Fruit fly (Drosophila melanogaster) whole organism, embryonic: ENCODE results near the gene CG13676.

Source experiments
- BEAF-32 ChIP-seq: fragments of 200-800 bp; sonication (Bioruptor generic); optimal IDR thresholded peaks from 3 replicates; lab custom pipeline; 2017; ENCODE audit warnings: missing biosample characterization, missing genetic modification characterization, mild to moderate bottlenecking, moderate library complexity, missing genetic modification reagents
- Bgb ChIP-seq: fragments of 200-800 bp; sonication (Bioruptor generic); IDR thresholded peaks from 2 replicates; pipeline ENCODE4 v1.3.6; 2022; ENCODE audit warnings: missing biosample characterization, missing genetic modification characterization; ENCODE audit not compliant: partially characterized antibody
- Blimp-1 ChIP-seq: fragments of 200-800 bp; sonication (Bioruptor generic); optimal IDR thresholded peaks from 3 replicates; lab custom pipeline; 2018; ENCODE audit warnings: missing biosample characterization, missing genetic modification characterization, mild to moderate bottlenecking, moderate library complexity, missing genetic modification reagents
- CG11247 ChIP-seq: fragments of 200-800 bp; sonication (Bioruptor generic); IDR thresholded peaks from 2 replicates; pipeline ENCODE4 v1.3.6; 2022; ENCODE audit warnings: missing biosample characterization, missing genetic modification characterization
- CG13287 ChIP-seq: fragments of 200-800 bp; sonication (Bioruptor generic); IDR thresholded peaks from 2 replicates; pipeline ENCODE4 v1.3.6; 2022; ENCODE audit warnings: missing biosample characterization, missing genetic modification characterization; ENCODE audit not compliant: partially characterized antibody
- CG13624 ChIP-seq: fragments of 200-800 bp; sonication (Bioruptor generic); optimal IDR thresholded peaks from 2 replicates; lab custom pipeline; 2016; ENCODE audit warnings: missing biosample characterization, missing genetic modification characterization
- CG14710 ChIP-seq: fragments of 200-800 bp; sonication (Bioruptor generic); optimal IDR thresholded peaks from 3 replicates; lab custom pipeline; 2019; ENCODE audit warnings: missing biosample characterization, mild to moderate bottlenecking, missing genetic modification characterization, moderate library complexity
- CG15514 ChIP-seq: fragments of 200-800 bp; sonication (Bioruptor generic); optimal IDR thresholded peaks from 3 replicates; lab custom pipeline; 2017; ENCODE audit warnings: missing biosample characterization, missing genetic modification characterization, mild to moderate bottlenecking, moderate library complexity, missing genetic modification reagents
- CG18599 ChIP-seq: fragments of 200-800 bp; sonication (Bioruptor generic); optimal IDR thresholded peaks from 3 replicates; lab custom pipeline; 2017; ENCODE audit warnings: missing biosample characterization, missing genetic modification characterization, mild to moderate bottlenecking, moderate library complexity, missing genetic modification reagents
- CG2116 ChIP-seq: fragments of 200-800 bp; sonication (Bioruptor generic); optimal IDR thresholded peaks from 3 replicates; lab custom pipeline; 2018; ENCODE audit warnings: missing biosample characterization, mild to moderate bottlenecking, missing genetic modification characterization
- CG2889 ChIP-seq: fragments of 200-800 bp; sonication (Bioruptor generic); IDR thresholded peaks from 3 replicates; pipeline ENCODE4 v1.3.6; 2022; ENCODE audit warnings: missing biosample characterization, missing genetic modification characterization
- CG30020 ChIP-seq: fragments of 200-800 bp; optimal IDR thresholded peaks from 2 replicates; lab custom pipeline; 2019; ENCODE audit warnings: missing biosample characterization, mild to moderate bottlenecking, missing genetic modification characterization, moderate library complexity
- CG31365 ChIP-seq: fragments of 200-800 bp; sonication (Bioruptor generic); optimal IDR thresholded peaks from 2 replicates; lab custom pipeline; 2018; ENCODE audit warnings: missing biosample characterization, mild to moderate bottlenecking, missing genetic modification characterization
- CG34224 ChIP-seq: fragments of 200-800 bp; sonication (Bioruptor generic); IDR thresholded peaks from 3 replicates; pipeline ENCODE4 v1.3.6; 2022; ENCODE audit warnings: missing biosample characterization, missing genetic modification characterization; ENCODE audit not compliant: partially characterized antibody
- CG42726 ChIP-seq: fragments of 200-800 bp; sonication (Bioruptor generic); IDR thresholded peaks from 2 replicates; pipeline ENCODE4 v1.3.6; 2022; ENCODE audit warnings: missing biosample characterization, missing genetic modification characterization; ENCODE audit not compliant: partially characterized antibody
- CG8290 ChIP-seq, 3 experiments: fragments of 200-800 bp; sonication (Bioruptor generic); optimal IDR thresholded peaks; 2 replicates each; lab custom pipeline; 2016 to 2019; ENCODE audit warnings: missing biosample characterization in 3 of 3, missing genetic modification characterization in 3 of 3, mild to moderate bottlenecking in 2 of 3, moderate library complexity in 1 of 3
- CG9437 ChIP-seq: fragments of 200-800 bp; sonication (Bioruptor generic); optimal IDR thresholded peaks from 2 replicates; lab custom pipeline; 2018; ENCODE audit warnings: missing biosample characterization, mild to moderate bottlenecking, missing genetic modification characterization
- CG9797 ChIP-seq: fragments of 200-800 bp; sonication (Bioruptor generic); optimal IDR thresholded peaks from 3 replicates; lab custom pipeline; 2018; ENCODE audit warnings: missing biosample characterization, mild to moderate bottlenecking, missing genetic modification characterization
- CTCF ChIP-seq: fragments of 200-800 bp; sonication (Bioruptor generic); optimal IDR thresholded peaks from 2 replicates; lab custom pipeline; 2017; ENCODE audit warnings: missing biosample characterization, mild to moderate bottlenecking, missing genetic modification characterization, moderate library complexity
- D ChIP-seq, 2 experiments: fragments of 200-800 bp in 1 of 2; fragments of >200 bp in 1 of 2; sonication (Bioruptor generic) in 1 of 2; optimal IDR thresholded peaks; 2 replicates in 1 of 2; 3 replicates in 1 of 2; lab custom pipeline; 2017; ENCODE audit warnings: mild to moderate bottlenecking in 1 of 2, missing biosample characterization in 1 of 2, missing genetic modification characterization in 1 of 2, missing genetic modification reagents in 1 of 2
- Dp ChIP-seq: fragments of 200-800 bp; sonication (Bioruptor generic); optimal IDR thresholded peaks from 2 replicates; lab custom pipeline; 2018; ENCODE audit warnings: missing biosample characterization, mild to moderate bottlenecking, missing genetic modification characterization, moderate library complexity
- Dref ChIP-seq: fragments of 200-800 bp; sonication (Bioruptor generic); IDR thresholded peaks from 2 replicates; pipeline ENCODE4 v1.3.6; 2022; ENCODE audit warnings: missing biosample characterization, missing genetic modification characterization
- HmgZ ChIP-seq: fragments of 200-800 bp; sonication (Bioruptor generic); optimal IDR thresholded peaks from 2 replicates; lab custom pipeline; 2018; ENCODE audit warnings: missing biosample characterization, mild to moderate bottlenecking, missing genetic modification characterization
- Hr78 ChIP-seq, 2 experiments: fragments of 200-800 bp in 1 of 2; fragments of >200 bp in 1 of 2; sonication (Bioruptor generic) in 1 of 2; optimal IDR thresholded peaks; 2 replicates each; lab custom pipeline; 2017 to 2019; ENCODE audit warnings: missing biosample characterization in 2 of 2, missing genetic modification characterization in 2 of 2, mild to moderate bottlenecking in 1 of 2, moderate library complexity in 1 of 2
- Lpt ChIP-seq: fragments of >200 bp; optimal IDR thresholded peaks from 2 replicates; lab custom pipeline; 2018; ENCODE audit warnings: missing biosample characterization, missing genetic modification characterization
- MESR4 ChIP-seq: fragments of 200-800 bp; sonication (Bioruptor generic); optimal IDR thresholded peaks from 2 replicates; lab custom pipeline; 2018; ENCODE audit warnings: missing biosample characterization, mild to moderate bottlenecking, missing genetic modification characterization, moderate library complexity
- Opbp ChIP-seq: fragments of 200-800 bp; sonication (Bioruptor generic); IDR thresholded peaks from 3 replicates; pipeline ENCODE4 v1.3.6; 2022; ENCODE audit warnings: missing biosample characterization, missing genetic modification characterization; ENCODE audit not compliant: partially characterized antibody
- YL-1 ChIP-seq: fragments of 200-800 bp; sonication (Bioruptor generic); optimal IDR thresholded peaks from 3 replicates; lab custom pipeline; 2017; ENCODE audit warnings: missing biosample characterization, mild to moderate bottlenecking, missing genetic modification characterization
- abd-A ChIP-seq: fragments of 200-800 bp; sonication (Bioruptor generic); optimal IDR thresholded peaks from 3 replicates; lab custom pipeline; 2019; ENCODE audit warnings: missing biosample characterization, mild to moderate bottlenecking, missing genetic modification characterization, moderate library complexity
- amos ChIP-seq: fragments of 200-800 bp; sonication (Bioruptor generic); IDR thresholded peaks from 2 replicates; pipeline ENCODE4 v1.3.6; 2022; ENCODE audit warnings: missing biosample characterization, missing genetic modification characterization; ENCODE audit not compliant: partially characterized antibody
- bab2 ChIP-seq: fragments of 200-800 bp; sonication (Bioruptor generic); optimal IDR thresholded peaks from 2 replicates; lab custom pipeline; 2016; ENCODE audit warnings: missing biosample characterization, missing genetic modification characterization
- caup ChIP-seq: fragments of 200-800 bp; sonication (Bioruptor generic); optimal IDR thresholded peaks from 3 replicates; lab custom pipeline; 2017; ENCODE audit warnings: missing biosample characterization, mild to moderate bottlenecking, missing genetic modification characterization, moderate library complexity; ENCODE audit not compliant: severe bottlenecking
- chinmo ChIP-seq: fragments of 200-800 bp; sonication (Bioruptor generic); IDR thresholded peaks from 4 replicates; pipeline ENCODE4 v1.3.6; 2022; ENCODE audit warnings: missing biosample characterization, missing genetic modification characterization; ENCODE audit not compliant: partially characterized antibody
- ewg ChIP-seq: fragments of 200-800 bp; sonication (Bioruptor generic); optimal IDR thresholded peaks from 3 replicates; lab custom pipeline; 2017; ENCODE audit warnings: mild to moderate bottlenecking, missing biosample characterization, missing genetic modification reagents, missing genetic modification characterization
- gfzf ChIP-seq: fragments of 200-800 bp; sonication (Bioruptor generic); optimal IDR thresholded peaks from 2 replicates; lab custom pipeline; 2016; ENCODE audit warnings: missing biosample characterization, mild to moderate bottlenecking, missing genetic modification characterization, moderate library complexity
- grau ChIP-seq: fragments of 200-800 bp; optimal IDR thresholded peaks from 3 replicates; lab custom pipeline; 2019; ENCODE audit warnings: missing biosample characterization, mild to moderate bottlenecking, missing genetic modification characterization, moderate library complexity
- grn ChIP-seq: fragments of 200-800 bp; sonication (Bioruptor generic); optimal IDR thresholded peaks from 3 replicates; lab custom pipeline; 2017; ENCODE audit warnings: missing biosample characterization, missing genetic modification characterization
- ken ChIP-seq: fragments of 200-800 bp; sonication (Bioruptor generic); IDR thresholded peaks from 3 replicates; pipeline ENCODE4 v1.3.6; 2022; ENCODE audit warnings: missing biosample characterization, missing genetic modification characterization
- mirr ChIP-seq: fragments of 200-800 bp; sonication (Bioruptor generic); optimal IDR thresholded peaks from 3 replicates; lab custom pipeline; 2018; ENCODE audit warnings: missing biosample characterization, mild to moderate bottlenecking, missing genetic modification characterization
- nau ChIP-seq: fragments of 200-800 bp; sonication (Bioruptor generic); optimal IDR thresholded peaks from 3 replicates; lab custom pipeline; 2017; ENCODE audit warnings: missing biosample characterization, mild to moderate bottlenecking, missing genetic modification characterization, missing genetic modification reagents
- schlank ChIP-seq: fragments of 200-800 bp; sonication (Bioruptor generic); optimal IDR thresholded peaks from 2 replicates; lab custom pipeline; 2018; ENCODE audit warnings: missing biosample characterization, mild to moderate bottlenecking, missing genetic modification characterization
- sens ChIP-seq: fragments of 200-800 bp; sonication (Bioruptor generic); peaks from one replicate; lab custom pipeline; 2016; ENCODE audit warnings: missing biosample characterization, missing genetic modification characterization
- sisA ChIP-seq: fragments of 200-800 bp; sonication (Bioruptor generic); IDR thresholded peaks from 2 replicates; pipeline ENCODE4 v1.3.6; 2022; ENCODE audit warnings: missing biosample characterization, missing genetic modification characterization
- stwl ChIP-seq: fragments of 200-800 bp; sonication (Bioruptor generic); optimal IDR thresholded peaks from 3 replicates; lab custom pipeline; 2018; ENCODE audit warnings: missing biosample characterization, mild to moderate bottlenecking, missing genetic modification characterization, moderate library complexity
- zfh1 ChIP-seq: fragments of 200-800 bp; sonication (Bioruptor generic); IDR thresholded peaks from 3 replicates; pipeline ENCODE4 v1.3.6; 2022; ENCODE audit warnings: missing biosample characterization, missing genetic modification characterization

CG13676 gene

dm6 chr3L:8180464-8181137 is 29.0 kb upstream of the CG13676 start, which contains the start of the genes mthl7 and Uxs (continued):
- TF ChIP-seq CG30020 (tag; lab: Kevin White, UChicago) (no peak), abd-A (tag; lab: Kevin White, UChicago) (no peak), grau (tag; lab: Kevin White, UChicago) (peak; percentile 15), CG9437 (GFP tag; lab: Kevin White, UChicago) (no peak), YL-1 (GFP tag; lab: Kevin White, UChicago) (peak; percentile 46), CG15514 (GFP tag; lab: Kevin White, UChicago) (peak; percentile 45), Hr78 (GFP tag; optimal IDR thresholded peaks at IDR 0.05; lab: Kevin White, UChicago) (no peak), CG14710 (tag; lab: Kevin White, UChicago) (peak; percentile 4), Dref (GFP tag; lab: Robert Waterston, UW) (peak; percentile 47), CG9797 (GFP tag; lab: Kevin White, UChicago) (peak; percentile 42), CG13624 (GFP tag; lab: Kevin White, UChicago) (no peak), grn (GFP tag; lab: Kevin White, UChicago) (peak; percentile 51), CG42726 (peak; percentile 36; the same call in 1 of the 2 replicates), nau (GFP tag; lab: Kevin White, UChicago) (no peak), CG8290 (GFP tag; optimal IDR thresholded peaks at IDR 0.05; lab: Kevin White, UChicago) (no peak), CG8290 (tag; optimal IDR thresholded peaks at IDR 0.05; lab: Kevin White, UChicago) (peak in 1 of 2 experiments; percentile 24), HmgZ (peak; percentile 9), sens (GFP tag; lab: Kevin White, UChicago) (peak; percentile 81), Opbp (0 out of 3 replicates have a peak, but pooled peaks have one; percentile 26), CG2116 (peak; percentile 25), stwl (tag; lab: Kevin White, UChicago) (peak; percentile 4), CG34224 (GFP tag; lab: Robert Waterston, UW) (peak; percentile 45; the same call in 2 of the 3 replicates), D (optimal IDR thresholded peaks at IDR 0.05; lab: Kevin White, UChicago) (no peak), D (GFP tag; optimal IDR thresholded peaks at IDR 0.05; lab: Kevin White, UChicago) (no peak), gfzf (GFP tag; lab: Kevin White, UChicago) (peak; percentile 84), chinmo (GFP tag; lab: Robert Waterston, UW) (peak; percentile 72; the same call in 1 of the 4 replicates), MESR4 (GFP tag; lab: Kevin White, UChicago) (peak; percentile 41), CG13287 (peak; percentile 67), Dp (GFP tag; lab: Kevin White, UChicago) (peak; percentile 90), Bgb (GFP tag; lab: Robert Waterston, UW) (peak; percentile 40; the same call in 1 of the 2 replicates), amos (GFP tag; lab: Robert Waterston, UW) (peak; percentile 30; the same call in 1 of the 2 replicates), BEAF-32 (peak; percentile 63)

DNA sequence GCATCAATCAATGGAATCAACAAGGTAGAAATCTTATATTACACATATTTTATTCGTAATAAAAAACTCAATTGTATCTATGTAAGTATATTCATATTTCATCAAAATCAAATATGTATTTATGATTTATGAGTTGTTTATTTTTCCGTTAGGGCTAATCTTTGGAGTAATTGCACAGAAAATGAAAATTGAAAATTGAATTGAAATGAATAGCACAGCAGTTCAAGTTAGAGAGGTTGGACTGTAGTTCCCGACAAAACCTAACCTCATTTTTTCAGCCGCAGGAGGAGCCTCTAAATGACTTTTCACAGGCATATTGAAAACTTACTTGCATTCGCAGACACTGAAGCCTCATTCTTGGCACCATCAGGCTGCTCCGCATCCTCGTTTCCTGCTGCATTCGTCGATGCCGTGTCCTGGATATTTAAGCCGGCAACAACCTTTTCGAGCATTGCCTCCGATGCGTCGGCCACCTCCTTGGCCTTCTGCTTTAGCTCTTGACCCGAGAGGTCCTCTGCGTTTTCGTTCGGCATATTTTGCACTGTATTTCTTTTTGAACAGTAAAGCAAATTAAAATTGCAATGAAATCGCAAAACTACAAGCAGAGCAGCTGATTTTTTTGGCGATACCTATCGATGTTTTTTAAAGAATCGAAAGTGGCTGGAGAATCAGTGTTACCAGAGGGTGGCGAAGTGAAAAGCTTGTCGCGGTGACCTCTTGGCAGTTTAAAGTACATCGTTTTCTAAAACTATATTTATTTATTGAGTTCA is 26.4 kb upstream of the CG13676 start, which contains the start of gene Nmt:
TSS of gene Nmt (minus strand) at position 635 of the 770 bp plus-strand sequence.
- TF ChIP-seq bab2 (GFP tag; lab: Kevin White, UChicago) (no peak), CTCF (GFP tag; lab: Kevin White, UChicago) (no peak), zfh1 (GFP tag; lab: Robert Waterston, UW) (no peak), CG18599 (GFP tag; lab: Kevin White, UChicago) (no peak), Blimp-1 (GFP tag; lab: Kevin White, UChicago) (peak; percentile 16), CG11247 (GFP tag; lab: Robert Waterston, UW) (no peak), CG2889 (GFP tag; lab: Robert Waterston, UW) (0 out of 3 replicates have a peak, but pooled peaks have one; percentile 33), schlank (tag; lab: Kevin White, UChicago) (no peak), Lpt (GFP tag; lab: Kevin White, UChicago) (no peak), CG31365 (tag; lab: Kevin White, UChicago) (no peak), ken (GFP tag; lab: Robert Waterston, UW) (no peak), sisA (GFP tag; lab: Robert Waterston, UW) (peak; percentile 43), mirr (GFP tag; lab: Kevin White, UChicago) (no peak), caup (GFP tag; lab: Kevin White, UChicago) (no peak), ewg (GFP tag; lab: Kevin White, UChicago) (no peak), BEAF-32 (peak; percentile 84)
